Worm (Caenorhabditis elegans): ENCODE measurements around the gene F46B6.13.

ce11 chrV:9824149-9824548 lies 25.2 kb upstream of the F46B6.13 start, which contains the start of gene str-2:
- no peak for TF ChIP-seq hmbx-1 (tag; optimal IDR thresholded peaks at IDR 0.05)
- TF ChIP-seq tbx-11 (GFP tag; IDR thresholded peaks at IDR 0.05): no peak
- no peak for TF ChIP-seq B0310.2 (tag; optimal IDR thresholded peaks at IDR 0.05)
- TF ChIP-seq ama-1 (optimal IDR thresholded peaks at IDR 0.05): no peak
- no peak for TF ChIP-seq sea-1 (GFP tag; conservative IDR thresholded peaks at IDR 0.05)
- no peak for TF ChIP-seq tbx-37 (GFP tag; conservative IDR thresholded peaks at IDR 0.05)
- TF ChIP-seq hnd-1 (tag; optimal IDR thresholded peaks at IDR 0.05): no peak
- no peak for TF ChIP-seq F13C5.2 (tag; optimal IDR thresholded peaks at IDR 0.05)
- TF ChIP-seq aly-1 (tag; optimal IDR thresholded peaks at IDR 0.05): no peak
- TF ChIP-seq pes-1 (GFP tag; IDR thresholded peaks at IDR 0.05): no peak
- TF ChIP-seq flt-1 (GFP tag; IDR thresholded peaks at IDR 0.05): no peak
- TF ChIP-seq ceh-13 (GFP tag; optimal IDR thresholded peaks at IDR 0.05): no peak

Data from whole organism, early embryonic.